Worm (Caenorhabditis elegans): ENCODE measurements around the gene R10E4.1.

- TF ChIP-seq tra-4 (tag; optimal IDR thresholded peaks at IDR 0.05) = no peak
- no peak for TF ChIP-seq ama-1 (optimal IDR thresholded peaks at IDR 0.05)
- no peak for TF ChIP-seq flt-1 (GFP tag; IDR thresholded peaks at IDR 0.05)
- TF ChIP-seq tbx-37 (GFP tag; conservative IDR thresholded peaks at IDR 0.05) = no peak
Measured at ce11 chrIII:4278203-4278602, 8.7 kb downstream of the R10E4.1 start.

Measured in whole organism, early embryonic.